Fruit fly (Drosophila melanogaster) whole organism: ENCODE results near the gene CG2004.

Experiments used
- CG8478 ChIP-seq: fragments of >200 bp; optimal IDR thresholded peaks from 2 replicates; lab custom pipeline; 2018; ENCODE audit warnings: inconsistent platforms
- Dll ChIP-seq: fragments of >200 bp; optimal IDR thresholded peaks from 2 replicates; lab custom pipeline; 2017
- EcR ChIP-seq, 2 experiments: fragments of >200 bp; optimal IDR thresholded peaks; 2 replicates each; lab custom pipeline; 2017; ENCODE audit warnings: missing biosample characterization in 2 of 2, missing genetic modification characterization in 2 of 2, missing genetic modification reagents in 2 of 2
- pan ChIP-seq: fragments of >200 bp; optimal IDR thresholded peaks from 2 replicates; lab custom pipeline; 2017
- psq ChIP-seq: fragments of >200 bp; optimal IDR thresholded peaks from 2 replicates; lab custom pipeline; 2017
- usp ChIP-seq: fragments of >200 bp; optimal IDR thresholded peaks from 2 replicates; lab custom pipeline; 2017; ENCODE audit warnings: missing biosample characterization, missing genetic modification characterization, mixed read lengths

Gene CG2004

DNA sequence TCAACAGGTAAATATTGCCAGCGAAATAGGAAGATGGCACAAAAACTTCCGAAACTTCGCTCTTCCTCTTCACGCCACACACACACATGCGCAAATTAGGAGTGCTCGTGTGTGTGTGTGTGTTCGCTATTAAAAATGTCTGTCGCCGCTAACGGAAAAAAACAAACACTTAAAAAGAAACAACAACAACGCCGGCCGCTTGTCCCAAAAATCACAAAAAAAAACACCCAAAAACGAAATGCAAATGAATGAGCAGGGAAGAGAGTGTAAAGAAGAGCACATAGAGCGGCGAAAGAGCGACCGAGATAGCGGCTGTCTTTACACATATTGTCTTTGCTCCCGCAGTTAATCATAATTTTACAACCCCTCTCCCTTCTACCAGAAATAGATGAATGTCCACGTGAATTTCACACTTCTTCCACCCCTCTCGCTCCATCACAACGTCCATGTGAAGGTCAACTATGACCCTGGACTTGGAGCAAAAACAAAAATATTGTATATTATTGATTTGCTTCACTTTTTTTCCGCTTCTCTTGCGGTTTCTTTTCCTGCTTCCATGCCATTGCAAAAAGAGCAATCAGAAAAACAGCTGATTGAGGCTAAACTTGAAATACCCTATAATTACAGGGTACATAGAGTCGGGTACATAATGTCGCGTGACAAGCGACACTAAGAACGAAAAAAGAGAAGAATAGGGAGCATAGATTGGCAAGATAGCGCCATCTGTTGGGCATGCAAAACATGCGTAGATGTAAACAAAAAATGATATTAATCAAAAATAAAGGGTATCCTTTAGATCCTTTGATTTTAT is 32.7 kb downstream of the CG2004 start:
- TF ChIP-seq usp (GFP tag; lab: Kevin White, UChicago), result no peak
- TF ChIP-seq Dll, result no peak
- no peak for TF ChIP-seq EcR (GFP tag; optimal IDR thresholded peaks at IDR 0.05; lab: Kevin White, UChicago)
- no peak for TF ChIP-seq CG8478 (lab: Kevin White, UChicago)

DNA sequence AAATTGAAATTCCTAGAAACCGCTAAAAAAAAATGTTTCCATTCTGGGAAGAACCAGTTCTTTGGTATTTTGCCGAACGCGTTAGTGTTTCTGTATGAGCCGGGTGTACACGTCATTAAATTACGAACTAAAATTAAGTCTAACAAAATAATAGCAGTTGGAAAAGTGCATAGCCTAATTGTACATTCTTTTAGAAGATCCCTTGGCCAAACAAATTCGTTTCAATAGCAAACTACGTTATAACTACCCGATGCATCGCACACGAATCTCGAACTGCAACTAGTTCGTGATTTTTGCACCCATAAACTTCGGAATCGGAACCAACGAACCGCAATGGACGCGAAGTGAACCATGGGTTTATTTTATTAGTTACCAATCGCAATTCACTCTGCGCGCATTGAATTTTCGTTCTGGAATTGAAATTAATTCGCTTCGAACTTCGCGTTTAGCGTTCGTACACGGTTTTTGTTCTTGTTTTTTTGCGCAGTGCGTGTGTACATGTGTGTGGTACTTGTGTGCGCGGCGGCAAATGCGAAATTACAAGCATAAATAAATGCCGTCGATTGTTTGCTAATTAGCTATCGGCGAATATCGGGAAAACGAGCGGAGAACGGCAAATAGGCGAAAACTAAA is 33.4 kb downstream of the CG2004 start, which contains the start of gene CAH3:
CAH3 (plus strand) TSS at position 64 of the 633 bp plus-strand sequence.
- TF ChIP-seq EcR (GFP tag; optimal IDR thresholded peaks at IDR 0.05; lab: Kevin White, UChicago), result no peak
- TF ChIP-seq Dll, result no peak
- no peak for TF ChIP-seq pan (lab: Kevin White, UChicago)

DNA sequence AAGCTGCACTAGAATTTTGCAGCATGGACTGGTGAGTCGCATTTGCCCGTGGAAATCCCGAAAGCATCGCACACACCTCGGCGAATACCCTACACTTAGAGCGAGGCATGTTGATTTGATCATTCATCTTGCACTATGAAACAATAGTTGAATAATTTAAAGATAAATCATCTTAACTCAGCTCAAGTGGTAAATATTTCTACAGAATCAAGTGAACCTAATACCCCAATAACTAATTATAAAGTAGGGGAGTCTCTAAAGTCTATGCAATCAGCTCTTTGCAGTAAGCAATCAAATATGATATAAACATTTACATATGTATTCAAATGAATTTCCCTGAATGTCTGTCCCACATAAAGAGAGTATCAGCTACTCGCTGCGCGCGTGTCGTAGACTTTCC is 37.3 kb downstream of the CG2004 start:
- TF ChIP-seq psq (lab: Kevin White, UChicago) (no peak), CG8478 (lab: Kevin White, UChicago) (no peak), pan (lab: Kevin White, UChicago) (no peak), Dll (no peak), EcR (GFP tag; optimal IDR thresholded peaks at IDR 0.05; lab: Kevin White, UChicago) (no peak), usp (GFP tag; lab: Kevin White, UChicago) (no peak)

- TF ChIP-seq pan (lab: Kevin White, UChicago) (no peak), psq (lab: Kevin White, UChicago) (no peak), Dll (no peak), CG8478 (lab: Kevin White, UChicago) (no peak), EcR (GFP tag; optimal IDR thresholded peaks at IDR 0.05; lab: Kevin White, UChicago) (no peak), usp (GFP tag; lab: Kevin White, UChicago) (no peak)
These were observed 38.0 kb downstream of the CG2004 start, which contains the start of gene Rubicon for dm6 chrX:8676631-8677224. TSS of gene Rubicon (plus strand) at chrX:8677063.

- no peak for TF ChIP-seq CG8478 (lab: Kevin White, UChicago)
- no peak for TF ChIP-seq Dll
- no peak for TF ChIP-seq EcR (GFP tag; optimal IDR thresholded peaks at IDR 0.05; lab: Kevin White, UChicago)
- TF ChIP-seq pan (lab: Kevin White, UChicago), result no peak
- TF ChIP-seq usp (GFP tag; lab: Kevin White, UChicago), result no peak
- TF ChIP-seq psq (lab: Kevin White, UChicago), result no peak
These were observed 43.1 kb downstream of the CG2004 start for dm6 chrX:8671348-8672298.

DNA sequence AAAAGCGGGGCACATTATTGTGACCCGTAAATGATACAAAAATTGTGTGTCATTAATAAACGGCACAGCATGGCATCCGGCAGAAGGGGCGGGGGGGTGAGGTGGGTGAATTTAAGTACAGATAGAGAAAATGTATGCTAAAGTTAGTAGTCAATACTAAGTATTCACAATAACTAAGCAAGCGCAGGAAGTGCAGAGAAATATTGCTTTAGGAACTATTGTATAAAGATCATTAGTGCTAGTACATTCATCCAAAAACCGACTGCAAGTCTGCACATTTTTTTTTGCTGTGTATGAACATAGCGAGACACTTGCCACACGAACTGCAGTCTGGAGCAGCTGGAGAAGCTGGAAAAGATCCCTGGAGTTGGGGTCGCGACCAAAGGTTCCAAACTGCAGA is 45.3 kb downstream of the CG2004 start:
- TF ChIP-seq EcR (GFP tag; optimal IDR thresholded peaks at IDR 0.05; lab: Kevin White, UChicago), result no peak
- no peak for TF ChIP-seq Dll
- no peak for TF ChIP-seq CG8478 (lab: Kevin White, UChicago)
- no peak for TF ChIP-seq psq (lab: Kevin White, UChicago)
- no peak for TF ChIP-seq usp (GFP tag; lab: Kevin White, UChicago)
- no peak for TF ChIP-seq pan (lab: Kevin White, UChicago)

DNA sequence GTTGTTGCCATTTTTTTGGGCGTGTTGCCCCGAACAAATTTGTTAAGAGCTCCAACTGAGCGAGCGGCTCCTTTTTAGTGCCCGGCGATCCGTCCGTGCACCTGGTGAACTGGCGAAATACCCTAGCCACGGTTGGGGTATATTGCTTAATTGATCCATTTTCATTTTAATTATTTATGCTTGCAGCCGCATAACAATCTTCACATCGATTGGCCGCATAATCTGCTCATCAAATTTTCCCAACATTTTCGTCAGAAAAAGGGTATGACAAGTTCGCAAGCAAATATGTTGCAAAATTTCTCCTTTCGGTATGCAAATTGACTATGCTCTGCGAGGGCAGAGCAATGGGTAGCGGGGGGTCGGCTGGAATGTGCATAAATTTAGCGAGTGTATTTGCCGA is 47.0 kb downstream of the CG2004 start:
- TF ChIP-seq EcR (GFP tag; optimal IDR thresholded peaks at IDR 0.05; lab: Kevin White, UChicago) (no peak), Dll (no peak), pan (lab: Kevin White, UChicago) (peak; percentile 11)

dm6 chrX:8667070-8667469 is 47.7 kb downstream of the CG2004 start:
- TF ChIP-seq CG8478 (lab: Kevin White, UChicago) (no peak), Dll (no peak), EcR (GFP tag; optimal IDR thresholded peaks at IDR 0.05; lab: Kevin White, UChicago) (no peak), pan (lab: Kevin White, UChicago) (no peak), usp (GFP tag; lab: Kevin White, UChicago) (no peak), psq (lab: Kevin White, UChicago) (no peak)

DNA sequence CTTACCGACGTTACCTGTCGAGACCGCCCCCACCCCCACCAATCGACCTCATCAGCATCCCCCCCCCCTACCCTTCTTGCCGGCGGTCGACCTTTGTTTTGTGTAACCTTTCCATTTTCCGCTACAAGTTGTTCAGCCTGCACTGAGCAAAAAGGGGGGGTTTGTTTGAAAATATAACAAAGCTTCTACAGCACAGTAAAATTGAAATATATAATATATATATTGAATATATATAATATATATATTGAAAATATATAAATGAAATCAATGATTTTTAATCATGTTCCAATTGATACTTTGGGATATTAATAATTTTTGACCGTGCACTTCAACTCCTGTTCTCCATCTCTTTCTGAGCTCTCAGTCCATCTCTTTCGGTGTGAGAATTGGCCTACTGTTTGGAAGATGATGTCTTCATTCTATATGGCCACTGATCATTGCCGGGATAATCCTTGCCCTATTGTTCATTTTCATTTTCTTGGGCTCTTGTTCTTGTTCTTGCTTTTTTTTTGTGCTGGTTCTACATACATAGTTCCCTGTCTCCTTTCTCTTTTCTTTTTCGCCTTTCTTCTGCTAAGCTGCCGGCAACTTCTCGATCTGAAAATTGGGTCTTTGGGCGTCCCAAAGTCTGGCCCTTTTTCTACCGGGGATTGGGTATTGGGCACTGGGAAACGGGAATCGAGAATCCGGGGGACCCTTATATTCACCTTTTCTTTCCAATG is 49.0 kb downstream of the CG2004 start:
- no peak for TF ChIP-seq EcR (GFP tag; optimal IDR thresholded peaks at IDR 0.05; lab: Kevin White, UChicago)
- TF ChIP-seq CG8478 (lab: Kevin White, UChicago), result no peak
- TF ChIP-seq usp (GFP tag; lab: Kevin White, UChicago), result no peak
- no peak for TF ChIP-seq psq (lab: Kevin White, UChicago)
- TF ChIP-seq pan (lab: Kevin White, UChicago), result no peak
- TF ChIP-seq Dll, result no peak

dm6 chrX:8663795-8664194 is 50.9 kb downstream of the CG2004 start:
- TF ChIP-seq Dll (no peak), usp (GFP tag; lab: Kevin White, UChicago) (no peak)
